Worm (Caenorhabditis elegans) whole organism, early embryonic: Measurements from ENCODE around the gene str-78.
"Not testable (repeated sequence)": the region's sequence is repeated elsewhere in the genome, so short reads cannot be mapped to it uniquely, and the experiment has no call there.

Experiments used
- B0310.2 ChIP-seq: sonication (generic microtip); optimal IDR thresholded peaks from 2 replicates; lab custom pipeline; 2016; ENCODE audit warnings: mild to moderate bottlenecking, missing genetic modification characterization, missing compliant biosample characterization
- F13C5.2 ChIP-seq: sonication (generic microtip); optimal IDR thresholded peaks from 2 replicates; lab custom pipeline; 2017; ENCODE audit warnings: mild to moderate bottlenecking, missing genetic modification characterization, inconsistent platforms, missing compliant biosample characterization
- ceh-36 ChIP-seq: sonication (generic microtip); optimal IDR thresholded peaks from 2 replicates; lab custom pipeline; 2016; ENCODE audit warnings: missing genetic modification characterization, inconsistent platforms, missing compliant biosample characterization
- tbx-37 ChIP-seq: fragments of 200-800 bp; sonication (Bioruptor generic); conservative IDR thresholded peaks from 2 replicates; pipeline ENCODE4 v1.3.6; 2022; ENCODE audit warnings: missing genetic modification reagents, missing genetic modification characterization, missing compliant biosample characterization

ce11 chrIV:15188298-15188883, 41.4 kb upstream of the str-78 start:
- not testable (repeated sequence) for TF ChIP-seq tbx-37 (GFP tag; lab: Robert Waterston, UW); F13C5.2 (tag; lab: Kevin White, UChicago); ceh-36 (tag; lab: Kevin White, UChicago); B0310.2
